Fruit fly (Drosophila melanogaster) whole organism, embryonic: ENCODE measurements around the gene drongo.

Experiments
- Aef1 ChIP-seq: fragments of 200-800 bp; sonication (Bioruptor generic); IDR thresholded peaks from 3 replicates; pipeline ENCODE4 v1.3.6; 2022; ENCODE audit warnings: missing biosample characterization, missing genetic modification characterization
- Asciz ChIP-seq: fragments of 200-800 bp; sonication (Bioruptor generic); optimal IDR thresholded peaks from 2 replicates; lab custom pipeline; 2017; ENCODE audit warnings: missing biosample characterization, mild to moderate bottlenecking, missing genetic modification characterization, missing genetic modification reagents
- BEAF-32 ChIP-seq: fragments of 200-800 bp; sonication (Bioruptor generic); optimal IDR thresholded peaks from 3 replicates; lab custom pipeline; 2017; ENCODE audit warnings: missing biosample characterization, missing genetic modification characterization, mild to moderate bottlenecking, moderate library complexity, missing genetic modification reagents
- CG10654 ChIP-seq: fragments of 200-800 bp; sonication (Bioruptor generic); optimal IDR thresholded peaks from 2 replicates; lab custom pipeline; 2016; ENCODE audit warnings: missing biosample characterization, missing genetic modification characterization
- CG12299 ChIP-seq: fragments of 200-800 bp; sonication (Bioruptor generic); optimal IDR thresholded peaks from 2 replicates; lab custom pipeline; 2018; ENCODE audit warnings: missing biosample characterization, mild to moderate bottlenecking, missing genetic modification characterization
- CG13123 ChIP-seq: fragments of 200-800 bp; sonication (Bioruptor generic); optimal IDR thresholded peaks from 2 replicates; lab custom pipeline; 2016; ENCODE audit warnings: missing biosample characterization, missing genetic modification characterization
- CG14860 ChIP-seq: fragments of 200-800 bp; sonication (Bioruptor generic); IDR thresholded peaks from 3 replicates; pipeline ENCODE4 v1.3.6; 2022; ENCODE audit warnings: missing biosample characterization, missing genetic modification characterization; ENCODE audit not compliant: partially characterized antibody
- CG15011 ChIP-seq: fragments of 200-800 bp; sonication (Bioruptor generic); optimal IDR thresholded peaks from 3 replicates; lab custom pipeline; 2018; ENCODE audit warnings: missing biosample characterization, mild to moderate bottlenecking, missing genetic modification characterization
- CG15073 ChIP-seq: fragments of 200-800 bp; sonication (Bioruptor generic); optimal IDR thresholded peaks from 2 replicates; lab custom pipeline; 2016; ENCODE audit warnings: missing biosample characterization, missing genetic modification characterization
- CG16813 ChIP-seq: fragments of 200-800 bp; sonication (Bioruptor generic); IDR thresholded peaks from 3 replicates; pipeline ENCODE4 v1.3.6; 2022; ENCODE audit warnings: missing biosample characterization, missing genetic modification characterization; ENCODE audit not compliant: partially characterized antibody
- CG17361 ChIP-seq: fragments of 200-800 bp; sonication (Bioruptor generic); IDR thresholded peaks from 3 replicates; pipeline ENCODE4 v1.3.6; 2022; ENCODE audit warnings: missing biosample characterization, missing genetic modification characterization
- CG1832 ChIP-seq: fragments of 200-800 bp; sonication (Bioruptor generic); optimal IDR thresholded peaks from 2 replicates; lab custom pipeline; 2017; ENCODE audit warnings: missing biosample characterization, mild to moderate bottlenecking, missing genetic modification characterization, inconsistent platforms
- CG18599 ChIP-seq: fragments of 200-800 bp; sonication (Bioruptor generic); optimal IDR thresholded peaks from 3 replicates; lab custom pipeline; 2017; ENCODE audit warnings: missing biosample characterization, missing genetic modification characterization, mild to moderate bottlenecking, moderate library complexity, missing genetic modification reagents
- CG34224 ChIP-seq: fragments of 200-800 bp; sonication (Bioruptor generic); IDR thresholded peaks from 3 replicates; pipeline ENCODE4 v1.3.6; 2022; ENCODE audit warnings: missing biosample characterization, missing genetic modification characterization; ENCODE audit not compliant: partially characterized antibody
- CG42726 ChIP-seq: fragments of 200-800 bp; sonication (Bioruptor generic); IDR thresholded peaks from 2 replicates; pipeline ENCODE4 v1.3.6; 2022; ENCODE audit warnings: missing biosample characterization, missing genetic modification characterization; ENCODE audit not compliant: partially characterized antibody
- CG4424 ChIP-seq: fragments of 200-800 bp; sonication (Bioruptor generic); optimal IDR thresholded peaks from 3 replicates; lab custom pipeline; 2016; ENCODE audit warnings: missing biosample characterization, missing genetic modification characterization
- CG6683 ChIP-seq: fragments of 200-800 bp; sonication (Bioruptor generic); optimal IDR thresholded peaks from 2 replicates; lab custom pipeline; 2017; ENCODE audit warnings: missing biosample characterization, mild to moderate bottlenecking, missing genetic modification characterization, missing genetic modification reagents
- CG7839 ChIP-seq: fragments of 200-800 bp; sonication (Bioruptor generic); optimal IDR thresholded peaks from 3 replicates; lab custom pipeline; 2018; ENCODE audit warnings: missing biosample characterization, mild to moderate bottlenecking, missing genetic modification characterization, moderate library complexity
- CG8359 ChIP-seq: fragments of 200-800 bp; sonication (Bioruptor generic); optimal IDR thresholded peaks from 2 replicates; lab custom pipeline; 2017; ENCODE audit warnings: missing biosample characterization, mild to moderate bottlenecking, missing genetic modification characterization, borderline replicate concordance
- Dp ChIP-seq: fragments of 200-800 bp; sonication (Bioruptor generic); optimal IDR thresholded peaks from 2 replicates; lab custom pipeline; 2018; ENCODE audit warnings: missing biosample characterization, mild to moderate bottlenecking, missing genetic modification characterization, moderate library complexity
- Dref ChIP-seq: fragments of 200-800 bp; sonication (Bioruptor generic); IDR thresholded peaks from 2 replicates; pipeline ENCODE4 v1.3.6; 2022; ENCODE audit warnings: missing biosample characterization, missing genetic modification characterization
- E2f2 ChIP-seq: fragments of 200-800 bp; sonication (Bioruptor generic); IDR thresholded peaks from 2 replicates; pipeline ENCODE4 v1.3.6; 2022; ENCODE audit warnings: missing biosample characterization, missing genetic modification characterization
- Fer1 ChIP-seq: fragments of 200-800 bp; sonication (Bioruptor generic); optimal IDR thresholded peaks from 2 replicates; lab custom pipeline; 2017; ENCODE audit warnings: missing biosample characterization, mild to moderate bottlenecking, missing genetic modification characterization
- Gug ChIP-seq: fragments of 200-800 bp; sonication (Bioruptor generic); IDR thresholded peaks from 4 replicates; pipeline ENCODE4 v1.3.6; 2022; ENCODE audit warnings: missing biosample characterization, missing genetic modification characterization
- HHEX ChIP-seq: fragments of 200-800 bp; sonication (Bioruptor generic); optimal IDR thresholded peaks from 3 replicates; lab custom pipeline; 2017; ENCODE audit warnings: missing biosample characterization, mild to moderate bottlenecking, missing genetic modification characterization, missing genetic modification reagents
- Myb ChIP-seq: fragments of 200-800 bp; sonication (Bioruptor generic); optimal IDR thresholded peaks from 2 replicates; lab custom pipeline; 2016; ENCODE audit warnings: missing biosample characterization, missing genetic modification characterization
- NfI ChIP-seq: fragments of 200-800 bp; sonication (Bioruptor generic); optimal IDR thresholded peaks from 3 replicates; lab custom pipeline; 2018; ENCODE audit warnings: missing biosample characterization, mild to moderate bottlenecking, missing genetic modification characterization, moderate library complexity
- Scr ChIP-seq: fragments of 200-800 bp; sonication (Bioruptor generic); IDR thresholded peaks from 2 replicates; pipeline ENCODE4 v1.3.6; 2022; ENCODE audit warnings: missing biosample characterization, missing genetic modification characterization; ENCODE audit not compliant: partially characterized antibody
- YL-1 ChIP-seq: fragments of 200-800 bp; sonication (Bioruptor generic); optimal IDR thresholded peaks from 3 replicates; lab custom pipeline; 2017; ENCODE audit warnings: missing biosample characterization, mild to moderate bottlenecking, missing genetic modification characterization
- ac ChIP-seq: fragments of 200-800 bp; sonication (Bioruptor generic); optimal IDR thresholded peaks from 3 replicates; lab custom pipeline; 2017; ENCODE audit warnings: missing biosample characterization, mild to moderate bottlenecking, missing genetic modification characterization
- bbx ChIP-seq: fragments of 200-800 bp; sonication (Bioruptor generic); IDR thresholded peaks from 2 replicates; pipeline ENCODE4 v1.3.6; 2022; ENCODE audit warnings: missing biosample characterization, missing genetic modification characterization; ENCODE audit not compliant: partially characterized antibody
- bcd ChIP-seq: fragments of 200-800 bp; sonication (Bioruptor generic); optimal IDR thresholded peaks from 2 replicates; lab custom pipeline; 2017; ENCODE audit warnings: missing biosample characterization, mild to moderate bottlenecking, missing genetic modification characterization
- bigmax ChIP-seq: fragments of 200-800 bp; sonication (Bioruptor generic); optimal IDR thresholded peaks from 2 replicates; lab custom pipeline; 2018; ENCODE audit warnings: missing biosample characterization, mild to moderate bottlenecking, missing genetic modification characterization
- cas ChIP-seq: fragments of 200-800 bp; sonication (Bioruptor generic); IDR thresholded peaks from 2 replicates; pipeline ENCODE4 v1.3.6; 2022; ENCODE audit warnings: missing biosample characterization, missing genetic modification characterization
- ci ChIP-seq: fragments of 200-800 bp; sonication (Bioruptor generic); IDR thresholded peaks from 3 replicates; pipeline ENCODE4 v1.3.6; 2022; ENCODE audit warnings: missing biosample characterization, missing genetic modification characterization
- croc ChIP-seq: fragments of 200-800 bp; sonication (Bioruptor generic); conservative IDR thresholded peaks from 3 replicates; pipeline ENCODE4 v1.3.6; 2022; ENCODE audit warnings: missing biosample characterization, missing genetic modification characterization
- crp ChIP-seq, 2 experiments: fragments of 200-800 bp; sonication (Bioruptor generic); optimal IDR thresholded peaks; 2 replicates in 1 of 2; 3 replicates in 1 of 2; lab custom pipeline; 2017; ENCODE audit warnings: missing biosample characterization in 2 of 2, missing genetic modification characterization in 2 of 2, mild to moderate bottlenecking in 1 of 2, moderate library complexity in 1 of 2
- dan ChIP-seq: fragments of 200-800 bp; sonication (Bioruptor generic); IDR thresholded peaks from 2 replicates; pipeline ENCODE4 v1.3.6; 2022; ENCODE audit warnings: missing biosample characterization, missing genetic modification characterization
- gsb ChIP-seq: fragments of 200-800 bp; sonication (Bioruptor generic); IDR thresholded peaks from 2 replicates; pipeline ENCODE4 v1.3.6; 2022; ENCODE audit warnings: missing biosample characterization, missing genetic modification characterization
- hb ChIP-seq: fragments of 200-800 bp; sonication (Bioruptor generic); IDR thresholded peaks from 3 replicates; pipeline ENCODE4 v1.3.6; 2022; ENCODE audit warnings: missing biosample characterization, missing genetic modification characterization; ENCODE audit not compliant: partially characterized antibody
- inv ChIP-seq: fragments of 200-800 bp; sonication (Bioruptor generic); IDR thresholded peaks from 2 replicates; pipeline ENCODE4 v1.3.6; 2022; ENCODE audit warnings: missing biosample characterization, missing genetic modification characterization; ENCODE audit not compliant: partially characterized antibody
- row ChIP-seq: fragments of 200-800 bp; sonication (Bioruptor generic); IDR thresholded peaks from 3 replicates; pipeline ENCODE4 v1.3.6; 2022; ENCODE audit warnings: missing biosample characterization, missing genetic modification characterization
- run ChIP-seq: fragments of 200-800 bp; sonication (Bioruptor generic); optimal IDR thresholded peaks from 3 replicates; lab custom pipeline; 2018; ENCODE audit warnings: missing biosample characterization, mild to moderate bottlenecking, missing genetic modification characterization
- sc ChIP-seq, 3 experiments: fragments of >200 bp in 2 of 3; fragments of 200-800 bp in 1 of 3; sonication (Bioruptor generic) in 1 of 3; optimal IDR thresholded peaks; 2 replicates in 2 of 3; 3 replicates in 1 of 3; lab custom pipeline; 2017; ENCODE audit warnings: mild to moderate bottlenecking in 1 of 3, missing biosample characterization in 1 of 3, missing genetic modification characterization in 1 of 3, missing genetic modification reagents in 1 of 3
- sim ChIP-seq: fragments of 200-800 bp; sonication (Bioruptor generic); IDR thresholded peaks from 2 replicates; pipeline ENCODE4 v1.3.6; 2022; ENCODE audit warnings: missing biosample characterization, missing genetic modification characterization
- sna ChIP-seq: fragments of 200-800 bp; sonication (Bioruptor generic); IDR thresholded peaks from 2 replicates; pipeline ENCODE4 v1.3.6; 2022; ENCODE audit warnings: missing biosample characterization, missing genetic modification characterization; ENCODE audit not compliant: partially characterized antibody
- trem ChIP-seq: fragments of 200-800 bp; optimal IDR thresholded peaks from 3 replicates; lab custom pipeline; 2019; ENCODE audit warnings: missing biosample characterization, mild to moderate bottlenecking, missing genetic modification characterization, moderate library complexity
- unc-4 ChIP-seq: fragments of 200-800 bp; sonication (Bioruptor generic); IDR thresholded peaks from 2 replicates; pipeline ENCODE4 v1.3.6; 2022; ENCODE audit warnings: missing biosample characterization, missing genetic modification characterization; ENCODE audit not compliant: partially characterized antibody

The drongo gene

DNA sequence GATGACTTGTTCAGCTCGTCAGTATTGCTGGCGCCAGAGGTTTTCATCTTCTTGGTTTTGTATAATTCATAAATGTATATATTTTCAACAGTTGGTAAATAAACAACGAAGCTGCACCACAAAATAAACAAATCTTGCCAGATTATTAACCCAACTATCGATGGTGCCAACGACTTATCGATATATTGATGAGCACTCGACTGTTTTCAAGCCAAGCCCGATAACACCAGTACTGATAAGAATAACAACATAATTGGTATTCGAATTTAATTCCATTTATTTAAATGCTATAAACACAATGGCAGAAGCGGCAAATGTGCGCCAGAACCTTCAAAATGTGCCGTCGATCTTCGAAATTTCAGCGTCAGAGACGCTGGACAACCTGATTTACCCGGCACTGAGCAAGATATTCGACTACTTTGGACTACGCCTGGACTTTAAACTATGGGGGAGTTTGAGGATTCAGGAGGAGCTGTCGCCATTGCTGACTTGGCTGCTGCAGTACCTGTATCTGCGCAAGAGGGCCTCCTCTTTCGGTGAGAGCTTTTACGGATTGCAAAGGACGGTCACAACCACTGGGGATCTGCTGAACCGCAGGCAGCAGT, 35.0 kb downstream of the drongo start, which contains the start of the genes Saf6 and Pex12 (continued):
- peak; percentile 85 for TF ChIP-seq CG14860 (GFP tag; lab: Robert Waterston, UW)
- TF ChIP-seq trem (tag; lab: Kevin White, UChicago), result peak; percentile 11
- peak; percentile 82 for TF ChIP-seq bbx (GFP tag; lab: Robert Waterston, UW)
- TF ChIP-seq Myb (GFP tag; lab: Kevin White, UChicago), result peak; percentile 15
- peak; percentile 7 for TF ChIP-seq YL-1 (GFP tag; lab: Kevin White, UChicago)
- no peak for TF ChIP-seq Aef1 (GFP tag; lab: Robert Waterston, UW)
- TF ChIP-seq ac (GFP tag; lab: Kevin White, UChicago), result no peak
- TF ChIP-seq sna (GFP tag; lab: Robert Waterston, UW), result peak; percentile 85
- TF ChIP-seq NfI (GFP tag; lab: Kevin White, UChicago), result no peak
- peak; percentile 88 for TF ChIP-seq Dref (GFP tag; lab: Robert Waterston, UW)
- no peak for TF ChIP-seq CG18599 (GFP tag; lab: Kevin White, UChicago)
- no peak for TF ChIP-seq CG13123 (GFP tag; lab: Kevin White, UChicago)
- TF ChIP-seq gsb, result no peak
- TF ChIP-seq run (tag; lab: Kevin White, UChicago), result no peak
- 0 out of 3 replicates have a peak, but pooled peaks have one; percentile 12 for TF ChIP-seq ci (GFP tag; lab: Robert Waterston, UW)
- TF ChIP-seq CG42726, result peak; percentile 14; the same call in 1 of the 2 replicates
- no peak for TF ChIP-seq CG8359
- TF ChIP-seq E2f2 (GFP tag; lab: Robert Waterston, UW), result peak; percentile 52
- peak; percentile 84 for TF ChIP-seq unc-4
- TF ChIP-seq CG10654 (GFP tag; lab: Kevin White, UChicago), result no peak
- no peak for TF ChIP-seq CG7839 (tag; lab: Kevin White, UChicago)
- peak; percentile 47 for TF ChIP-seq row (GFP tag; lab: Robert Waterston, UW)
- TF ChIP-seq crp (GFP tag; optimal IDR thresholded peaks at IDR 0.05; lab: Kevin White, UChicago), result no peak
- TF ChIP-seq sim (GFP tag; lab: Robert Waterston, UW), result no peak
- no peak for TF ChIP-seq sc (optimal IDR thresholded peaks at IDR 0.05; lab: Kevin White, UChicago)
- TF ChIP-seq sc (GFP tag; optimal IDR thresholded peaks at IDR 0.05; lab: Kevin White, UChicago), result no peak
- TF ChIP-seq Dp (GFP tag; lab: Kevin White, UChicago), result peak; percentile 43
- no peak for TF ChIP-seq CG15073 (GFP tag; lab: Kevin White, UChicago)
- TF ChIP-seq CG17361 (GFP tag; lab: Robert Waterston, UW), result no peak
- TF ChIP-seq CG16813 (GFP tag; lab: Robert Waterston, UW), result peak; percentile 77
- no peak for TF ChIP-seq Asciz (GFP tag; lab: Kevin White, UChicago)
- no peak for TF ChIP-seq cas (GFP tag; lab: Robert Waterston, UW)
- no peak for TF ChIP-seq CG4424
- no peak for TF ChIP-seq CG12299
- no peak for TF ChIP-seq bcd
- peak; percentile 21 for TF ChIP-seq bigmax (GFP tag; lab: Kevin White, UChicago)
- peak; percentile 68 for TF ChIP-seq inv
- TF ChIP-seq hb (GFP tag; lab: Robert Waterston, UW), result peak; percentile 79
- TF ChIP-seq dan, result no peak
- peak; percentile 79 for TF ChIP-seq BEAF-32 (GFP tag; lab: Kevin White, UChicago)
- TF ChIP-seq CG34224 (GFP tag; lab: Robert Waterston, UW), result peak; percentile 91
- TF ChIP-seq HHEX, result no peak
- no peak for TF ChIP-seq Fer1 (GFP tag; lab: Kevin White, UChicago)
- TF ChIP-seq croc (GFP tag; lab: Robert Waterston, UW), result no peak
- TF ChIP-seq Scr (GFP tag; lab: Robert Waterston, UW), result peak; percentile 83
- no peak for TF ChIP-seq CG1832 (GFP tag; lab: Kevin White, UChicago)
- TF ChIP-seq CG6683, result no peak
- TF ChIP-seq Gug (GFP tag; lab: Robert Waterston, UW), result no peak
- no peak for TF ChIP-seq CG15011 (GFP tag; lab: Kevin White, UChicago)
